Worm (Caenorhabditis elegans): ENCODE data around the gene Y105C5B.3.

Gene Y105C5B.3

ce11 chrIV:15852875-15853793 is 30.9 kb upstream of the Y105C5B.3 start:
- TF ChIP-seq nhr-12 (tag; optimal IDR thresholded peaks at IDR 0.05) (no peak), pha-4 (tag; optimal IDR thresholded peaks at IDR 0.05) (no peak), tbx-8 (GFP tag; optimal IDR thresholded peaks at IDR 0.05) (no peak), unc-39 (tag; optimal IDR thresholded peaks at IDR 0.05) (no peak), nhr-76 (tag; optimal IDR thresholded peaks at IDR 0.05) (no peak), bed-3 (GFP tag; optimal IDR thresholded peaks at IDR 0.05) (no peak), lin-32 (GFP tag; optimal IDR thresholded peaks at IDR 0.05) (no peak), unc-120 (tag; optimal IDR thresholded peaks at IDR 0.05; ENCODE audit: poor library complexity, severe bottlenecking) (no peak), flh-1 (GFP tag; optimal IDR thresholded peaks at IDR 0.05) (no peak), ztf-11 (tag; optimal IDR thresholded peaks at IDR 0.05) (no peak), zip-8 (tag; optimal IDR thresholded peaks at IDR 0.05) (no peak), drap-1 (GFP tag; optimal IDR thresholded peaks at IDR 0.05) (no peak), lin-13 (tag; optimal IDR thresholded peaks at IDR 0.05) (no peak), mab-5 (tag; optimal IDR thresholded peaks at IDR 0.05) (no peak), ces-1 (GFP tag; optimal IDR thresholded peaks at IDR 0.05) (no peak), unc-62 (GFP tag; optimal IDR thresholded peaks at IDR 0.05) (no peak), elt-1 (tag; optimal IDR thresholded peaks at IDR 0.05; ENCODE audit: borderline replicate concordance, insufficient read depth) (no peak), ham-2 (GFP tag; optimal IDR thresholded peaks at IDR 0.05) (no peak), sem-2 (GFP tag; optimal IDR thresholded peaks at IDR 0.05) (no peak)

DNA sequence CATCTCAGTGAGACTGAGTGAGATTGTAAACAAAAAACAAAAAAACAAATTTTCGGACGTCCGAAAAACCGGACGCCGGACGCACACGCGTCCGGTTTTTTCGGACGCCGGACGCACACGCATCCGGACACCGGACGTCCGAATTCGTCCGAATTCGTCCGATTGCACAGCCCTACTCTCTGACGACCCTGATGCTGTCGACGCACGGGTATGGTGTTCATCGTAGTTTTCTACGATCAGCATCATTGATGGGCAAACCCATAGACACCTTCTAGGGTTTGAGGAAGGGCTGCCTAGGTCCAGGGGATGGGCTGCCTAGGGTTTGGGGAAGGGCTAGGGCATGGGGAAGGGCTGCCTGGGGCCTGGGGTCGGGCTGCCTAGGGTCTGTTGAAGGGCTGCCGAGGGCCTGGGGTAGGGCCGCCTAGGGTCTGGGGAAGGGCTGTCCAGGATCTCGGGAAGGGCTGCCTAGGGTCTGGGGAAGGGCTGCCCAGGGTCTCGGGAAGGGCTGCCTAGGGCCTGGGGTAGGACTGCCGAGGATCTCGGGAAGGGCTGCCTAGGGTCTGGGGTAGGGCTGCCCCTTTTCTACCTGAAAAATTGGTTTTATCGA is 30.1 kb upstream of the Y105C5B.3 start:
- TF ChIP-seq snpc-4 (tag; optimal IDR thresholded peaks at IDR 0.05) (no peak), ces-1 (GFP tag; optimal IDR thresholded peaks at IDR 0.05) (no peak), bed-3 (GFP tag; optimal IDR thresholded peaks at IDR 0.05) (no peak), cnd-1 (tag; optimal IDR thresholded peaks at IDR 0.05) (no peak), mls-2 (tag; optimal IDR thresholded peaks at IDR 0.05) (no peak), mab-5 (tag; optimal IDR thresholded peaks at IDR 0.05) (no peak), drap-1 (GFP tag; optimal IDR thresholded peaks at IDR 0.05) (no peak)

- TF ChIP-seq mab-5 (tag; optimal IDR thresholded peaks at IDR 0.05), result no peak
- TF ChIP-seq ceh-83 (GFP tag; optimal IDR thresholded peaks at IDR 0.05), result no peak
- no peak for TF ChIP-seq sem-2 (GFP tag; optimal IDR thresholded peaks at IDR 0.05)
- no peak for TF ChIP-seq unc-120 (tag; optimal IDR thresholded peaks at IDR 0.05; ENCODE audit: poor library complexity, severe bottlenecking)
- TF ChIP-seq lin-32 (GFP tag; optimal IDR thresholded peaks at IDR 0.05), result no peak
- no peak for TF ChIP-seq nhr-2 (tag; optimal IDR thresholded peaks at IDR 0.05)
- no peak for TF ChIP-seq mls-2 (tag; optimal IDR thresholded peaks at IDR 0.05)
- no peak for TF ChIP-seq flh-1 (GFP tag; optimal IDR thresholded peaks at IDR 0.05)
- no peak for TF ChIP-seq lin-13 (tag; optimal IDR thresholded peaks at IDR 0.05)
Observed at ce11 chrIV:15861499-15861898, 22.5 kb upstream of the Y105C5B.3 start.

ce11 chrIV:15868288-15868687 is 15.7 kb upstream of the Y105C5B.3 start:
- no peak for TF ChIP-seq tbx-8 (GFP tag; optimal IDR thresholded peaks at IDR 0.05)
- TF ChIP-seq cnd-1 (tag; optimal IDR thresholded peaks at IDR 0.05), result no peak
- no peak for TF ChIP-seq unc-39 (tag; optimal IDR thresholded peaks at IDR 0.05)
- no peak for TF ChIP-seq pha-4 (tag; optimal IDR thresholded peaks at IDR 0.05)
- no peak for TF ChIP-seq ceh-39 (tag; optimal IDR thresholded peaks at IDR 0.05)
- no peak for TF ChIP-seq nhr-2 (tag; optimal IDR thresholded peaks at IDR 0.05)
- no peak for TF ChIP-seq elt-1 (tag; optimal IDR thresholded peaks at IDR 0.05; ENCODE audit: borderline replicate concordance, insufficient read depth)
- TF ChIP-seq bed-3 (GFP tag; optimal IDR thresholded peaks at IDR 0.05), result no peak
- TF ChIP-seq mep-1 (tag; optimal IDR thresholded peaks at IDR 0.05), result no peak
- TF ChIP-seq ztf-11 (tag; optimal IDR thresholded peaks at IDR 0.05), result no peak
- TF ChIP-seq mab-5 (tag; optimal IDR thresholded peaks at IDR 0.05), result no peak
- no peak for TF ChIP-seq lsy-2 (tag; optimal IDR thresholded peaks at IDR 0.05)
- TF ChIP-seq sem-2 (GFP tag; optimal IDR thresholded peaks at IDR 0.05), result no peak
- no peak for TF ChIP-seq nhr-237 (tag; optimal IDR thresholded peaks at IDR 0.05)

DNA sequence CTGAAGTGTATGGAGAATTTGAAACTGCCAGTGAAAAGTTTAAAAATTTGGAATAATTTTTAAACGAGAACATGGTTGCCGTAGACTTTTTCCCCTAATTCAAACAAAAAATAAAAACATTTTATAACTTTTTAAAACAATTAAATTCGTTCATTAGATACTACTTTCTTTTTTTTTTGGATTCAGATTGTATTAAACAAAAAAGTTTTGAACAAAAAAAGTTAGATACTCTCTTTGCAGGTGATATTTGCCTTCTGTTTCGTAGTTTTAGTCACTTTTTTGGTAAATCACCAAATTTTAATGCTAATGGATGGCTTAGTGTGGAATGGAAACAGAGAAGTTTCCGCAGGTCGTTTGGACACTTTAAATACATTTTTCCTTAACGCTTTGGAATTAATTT is 13.7 kb upstream of the Y105C5B.3 start, which contains the start of gene Y105C5B.1:
TSS of gene Y105C5B.1 (plus strand) at position 301 of the 400 bp plus-strand sequence.
- TF ChIP-seq unc-39 (tag; optimal IDR thresholded peaks at IDR 0.05), result no peak
- no peak for TF ChIP-seq mls-2 (tag; optimal IDR thresholded peaks at IDR 0.05)
- no peak for TF ChIP-seq bed-3 (GFP tag; optimal IDR thresholded peaks at IDR 0.05)
- TF ChIP-seq nhr-2 (tag; optimal IDR thresholded peaks at IDR 0.05), result no peak
- TF ChIP-seq unc-120 (tag; optimal IDR thresholded peaks at IDR 0.05; ENCODE audit: poor library complexity, severe bottlenecking), result no peak
- TF ChIP-seq ham-2 (GFP tag; optimal IDR thresholded peaks at IDR 0.05), result no peak
- TF ChIP-seq nhr-12 (tag; optimal IDR thresholded peaks at IDR 0.05), result no peak

Measured in whole organism, mixed stage, embryonic.